Worm (Caenorhabditis elegans) whole organism, late embryonic: ENCODE measurements around the gene T09A5.5.

Experiments used
- ceh-45 ChIP-seq: fragments of 200-800 bp; sonication (Bioruptor generic); IDR thresholded peaks from 2 replicates; pipeline ENCODE4 v1.3.6; 2022; ENCODE audit warnings: missing genetic modification reagents, missing genetic modification characterization, missing compliant biosample characterization
- tbx-7 ChIP-seq: sonication (generic microtip); optimal IDR thresholded peaks from 2 replicates; lab custom pipeline; 2016; ENCODE audit warnings: missing genotype, missing genetic modification characterization, missing compliant biosample characterization

ce11 chrII:7832054-7832453 is 21.5 kb downstream of the T09A5.5 start, which contains the start of gene T09A5.14:
- TF ChIP-seq ceh-45 (GFP tag; lab: Robert Waterston, UW) = no peak
- no peak for TF ChIP-seq tbx-7 (tag; lab: Kevin White, UChicago)
